Worm (Caenorhabditis elegans): ENCODE measurements around the gene Y82E9BL.1.

Gene Y82E9BL.1

DNA sequence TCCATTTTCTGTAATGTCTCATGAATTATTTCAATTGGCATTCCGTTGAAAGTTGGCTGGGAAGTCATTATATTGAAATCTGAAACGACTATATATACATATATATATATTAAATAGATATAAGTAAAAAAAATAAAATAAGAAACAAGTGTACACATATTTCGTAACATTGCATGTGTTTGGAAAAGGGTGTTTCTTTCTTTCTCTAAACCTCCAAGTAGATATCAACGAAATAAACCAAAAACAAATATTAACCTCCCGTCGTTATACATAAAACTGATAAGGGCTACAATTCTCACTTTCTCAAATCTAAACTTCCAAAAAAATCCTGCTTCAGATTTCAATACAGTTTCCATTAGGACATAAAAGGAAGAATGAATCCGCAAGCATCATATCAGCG, 47.0 kb downstream of the Y82E9BL.1 start, which contains the start of gene fbxa-79:
Gene fbxa-79, minus strand, starts transcription at position 86 of the 400 bp plus-strand sequence.
- TF ChIP-seq scrt-1 (GFP tag; IDR thresholded peaks at IDR 0.05) = no peak
- TF ChIP-seq tbx-11 (GFP tag; IDR thresholded peaks at IDR 0.05) = no peak
- TF ChIP-seq flt-1 (GFP tag; IDR thresholded peaks at IDR 0.05) = no peak
- TF ChIP-seq tra-4 (tag; optimal IDR thresholded peaks at IDR 0.05) = no peak
- TF ChIP-seq tbx-37 (GFP tag; conservative IDR thresholded peaks at IDR 0.05) = no peak
- no peak for TF ChIP-seq sea-1 (GFP tag; conservative IDR thresholded peaks at IDR 0.05)
- no peak for TF ChIP-seq pes-1 (GFP tag; IDR thresholded peaks at IDR 0.05)
- TF ChIP-seq B0310.2 (tag; optimal IDR thresholded peaks at IDR 0.05) = no peak
- no peak for TF ChIP-seq ets-7 (tag; optimal IDR thresholded peaks at IDR 0.05)
- no peak for TF ChIP-seq ama-1 (optimal IDR thresholded peaks at IDR 0.05)
- no peak for TF ChIP-seq hnd-1 (tag; optimal IDR thresholded peaks at IDR 0.05)
- TF ChIP-seq ceh-13 (GFP tag; optimal IDR thresholded peaks at IDR 0.05) = no peak
- no peak for TF ChIP-seq hmbx-1 (tag; optimal IDR thresholded peaks at IDR 0.05)
- TF ChIP-seq hmg-4 (GFP tag; optimal IDR thresholded peaks at IDR 0.05) = no peak
- TF ChIP-seq F13C5.2 (tag; optimal IDR thresholded peaks at IDR 0.05) = no peak
- no peak for TF ChIP-seq aly-1 (tag; optimal IDR thresholded peaks at IDR 0.05)

DNA sequence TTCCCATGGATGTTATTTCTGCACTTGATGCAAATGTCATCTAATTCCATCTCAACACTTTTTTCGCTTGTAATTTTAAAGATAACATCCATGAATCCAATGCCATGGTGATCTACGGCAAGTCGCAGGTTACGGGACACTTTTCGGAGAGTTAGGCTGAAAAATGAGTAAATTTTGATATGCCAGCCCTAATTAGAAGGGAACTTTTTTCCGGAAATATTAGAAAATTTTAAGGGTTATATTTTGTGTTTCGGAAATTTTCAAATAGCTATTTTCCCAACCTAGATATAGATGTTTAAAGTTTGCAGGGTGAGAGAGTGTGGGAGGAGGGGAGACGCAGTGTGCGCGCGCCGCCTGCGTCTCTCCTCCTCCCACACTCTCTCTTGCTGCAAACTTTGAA, 47.9 kb downstream of the Y82E9BL.1 start:
- TF ChIP-seq tbx-11 (GFP tag; IDR thresholded peaks at IDR 0.05) (no peak), pes-1 (GFP tag; IDR thresholded peaks at IDR 0.05) (no peak), B0310.2 (tag; optimal IDR thresholded peaks at IDR 0.05) (no peak), flt-1 (GFP tag; IDR thresholded peaks at IDR 0.05) (no peak), hnd-1 (tag; optimal IDR thresholded peaks at IDR 0.05) (no peak), scrt-1 (GFP tag; IDR thresholded peaks at IDR 0.05) (no peak), F13C5.2 (tag; optimal IDR thresholded peaks at IDR 0.05) (no peak), hmg-4 (GFP tag; optimal IDR thresholded peaks at IDR 0.05) (no peak), sea-1 (GFP tag; conservative IDR thresholded peaks at IDR 0.05) (no peak), tra-4 (tag; optimal IDR thresholded peaks at IDR 0.05) (no peak), aly-1 (tag; optimal IDR thresholded peaks at IDR 0.05) (no peak), ama-1 (optimal IDR thresholded peaks at IDR 0.05) (no peak), ceh-36 (tag; optimal IDR thresholded peaks at IDR 0.05) (no peak), ceh-13 (GFP tag; optimal IDR thresholded peaks at IDR 0.05) (no peak), hmbx-1 (tag; optimal IDR thresholded peaks at IDR 0.05) (no peak), ets-7 (tag; optimal IDR thresholded peaks at IDR 0.05) (no peak), tbx-37 (GFP tag; conservative IDR thresholded peaks at IDR 0.05) (no peak)
